Worm (Caenorhabditis elegans) whole organism, midembryonic: ENCODE measurements around the gene Y67A10A.7.

Source experiments
- cog-1 ChIP-seq: sonication (generic microtip); optimal IDR thresholded peaks from 2 replicates; lab custom pipeline; 2016; ENCODE audit warnings: missing genetic modification characterization, missing compliant biosample characterization
- flt-1 ChIP-seq: fragments of 200-800 bp; sonication (Bioruptor generic); IDR thresholded peaks from 2 replicates; pipeline ENCODE4 v1.3.6; 2022; ENCODE audit warnings: missing genetic modification characterization, missing compliant biosample characterization
- med-1 ChIP-seq: sonication (generic microtip); optimal IDR thresholded peaks from 2 replicates; lab custom pipeline; 2017; ENCODE audit warnings: missing genetic modification characterization, mild to moderate bottlenecking, missing compliant biosample characterization, antibody characterized with exemption, missing genetic modification reagents; ENCODE audit not compliant: insufficient read depth
- tab-1 ChIP-seq: fragments of 200-800 bp; sonication (Bioruptor generic); IDR thresholded peaks from 2 replicates; pipeline ENCODE4 v1.3.6; 2022; ENCODE audit warnings: missing genetic modification characterization, missing compliant biosample characterization

DNA sequence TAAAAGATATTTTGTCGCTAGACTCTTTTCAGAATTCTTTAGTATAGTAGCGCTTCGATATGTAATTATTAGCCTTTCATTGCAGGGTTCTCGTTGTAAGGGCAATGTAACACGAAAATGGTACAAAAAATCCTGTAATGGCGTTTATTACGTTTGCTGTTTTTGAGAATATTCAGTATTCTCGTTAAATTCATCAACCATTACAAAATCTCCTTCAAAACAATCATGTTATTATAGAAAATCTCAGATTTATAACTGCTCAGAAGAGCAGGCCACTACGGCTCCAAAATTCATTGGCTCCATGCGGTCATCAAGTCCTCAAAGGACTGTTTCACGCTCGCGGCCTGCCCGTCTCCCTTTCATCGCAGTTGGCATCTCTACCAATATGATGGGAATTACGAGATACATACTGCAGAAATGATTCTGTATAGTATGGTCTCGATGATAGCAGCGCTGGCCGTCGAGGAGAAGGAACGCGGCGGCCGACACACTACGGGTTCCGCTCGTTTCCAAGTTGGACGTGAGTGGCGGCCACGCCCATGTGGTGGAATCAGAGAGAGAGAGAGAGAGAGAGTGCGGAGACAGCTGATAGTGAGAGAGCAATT is 47.1 kb upstream of the Y67A10A.7 start:
- TF ChIP-seq cog-1 (tag; lab: Kevin White, UChicago) (no peak), med-1 (GFP tag; lab: Kevin White, UChicago) (no peak), flt-1 (GFP tag; lab: Robert Waterston, UW) (peak; percentile 56; the same call in 1 of the 2 replicates), tab-1 (GFP tag; lab: Robert Waterston, UW) (no peak)
